Fruit fly (Drosophila melanogaster): ENCODE data around the gene swm.

The swm gene

DNA sequence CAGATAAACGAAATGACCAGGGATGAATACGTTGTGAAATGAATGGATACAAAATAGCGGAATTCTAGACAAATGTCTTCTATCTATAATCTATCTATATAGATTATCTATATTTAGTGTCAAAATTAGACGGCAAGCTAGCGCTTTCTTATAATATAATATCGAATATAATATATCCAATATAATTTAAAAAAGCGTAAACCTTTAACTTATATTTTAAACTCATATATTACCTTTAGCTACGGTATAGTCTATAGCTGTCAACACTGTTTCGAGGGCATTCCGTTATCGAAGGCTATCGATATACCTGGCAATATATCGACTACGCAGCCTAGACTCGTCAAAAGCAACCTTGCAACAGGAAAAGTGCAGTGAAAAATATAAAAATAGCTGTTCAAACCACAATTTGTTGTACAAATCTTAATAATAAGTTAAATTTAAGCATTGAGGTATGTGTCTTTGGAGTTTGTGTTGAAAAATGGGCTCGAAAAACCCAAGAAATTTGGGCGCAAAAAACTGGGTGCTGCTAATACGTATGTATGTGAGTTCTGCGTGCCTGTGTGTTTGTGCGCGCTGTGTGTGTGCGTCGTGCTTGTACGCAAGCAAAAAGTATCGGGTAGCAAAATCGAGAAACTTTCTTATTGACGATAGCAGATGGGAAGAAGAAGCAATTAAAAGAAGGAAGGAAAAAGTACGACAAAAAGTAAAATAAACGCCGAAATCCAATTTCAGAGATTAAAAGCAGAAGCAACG is at the start of gene swm, which contains the start of gene Ctu2 (continued):
- TF ChIP-seq CG12155 (GFP tag; optimal IDR thresholded peaks at IDR 0.05) (peak; percentile 60), chm (GFP tag; IDR thresholded peaks at IDR 0.05) (no peak), CG10209 (GFP tag; optimal IDR thresholded peaks at IDR 0.05) (no peak), Hey (tag; optimal IDR thresholded peaks at IDR 0.05) (no peak), kah (GFP tag; optimal IDR thresholded peaks at IDR 0.05) (peak; percentile 19), CG14710 (tag; optimal IDR thresholded peaks at IDR 0.05) (peak; percentile 82), odd (GFP tag; optimal IDR thresholded peaks at IDR 0.05) (no peak), CG15269 (tag; optimal IDR thresholded peaks at IDR 0.05) (peak; percentile 78), CG5180 (GFP tag; optimal IDR thresholded peaks at IDR 0.05) (no peak), chif (GFP tag; optimal IDR thresholded peaks at IDR 0.05) (no peak), CG11247 (GFP tag; IDR thresholded peaks at IDR 0.05) (no peak), HHEX (GFP tag; optimal IDR thresholded peaks at IDR 0.05) (no peak), CG1602 (GFP tag; optimal IDR thresholded peaks at IDR 0.05) (peak; percentile 59), nmo (GFP tag; optimal IDR thresholded peaks at IDR 0.05) (peak; percentile 83), nerfin-2 (GFP tag; IDR thresholded peaks at IDR 0.05; ENCODE audit: partially characterized antibody) (0 out of 2 replicates have a peak, but pooled peaks have one; percentile 50), dpn (GFP tag; optimal IDR thresholded peaks at IDR 0.05) (peak; percentile 1 to 71), tna (GFP tag; IDR thresholded peaks at IDR 0.05; ENCODE audit: partially characterized antibody) (no peak), fd102C (GFP tag; optimal IDR thresholded peaks at IDR 0.05) (no peak), crol (GFP tag; IDR thresholded peaks at IDR 0.05) (no peak), HmgD (GFP tag; optimal IDR thresholded peaks at IDR 0.05) (peak; percentile 24), CG9932 (GFP tag; IDR thresholded peaks at IDR 0.05) (peak; percentile 83), CG10979 (tag; optimal IDR thresholded peaks at IDR 0.05) (peak; percentile 67), Dek (tag; optimal IDR thresholded peaks at IDR 0.05) (peak; percentile 68), sd (tag; optimal IDR thresholded peaks at IDR 0.05) (peak; percentile 89), CrebB (tag; optimal IDR thresholded peaks at IDR 0.05) (peak; percentile 9), CG12769 (tag; optimal IDR thresholded peaks at IDR 0.05) (no peak), ato (GFP tag; IDR thresholded peaks at IDR 0.05; ENCODE audit: partially characterized antibody) (no peak), CG4730 (GFP tag; IDR thresholded peaks at IDR 0.05) (no peak), Myb (GFP tag; optimal IDR thresholded peaks at IDR 0.05) (no peak), cwo (GFP tag; optimal IDR thresholded peaks at IDR 0.05) (peak; percentile 43), CG11695 (GFP tag; IDR thresholded peaks at IDR 0.05) (peak; percentile 64; the same call in 2 of the 3 replicates), lab (GFP tag; optimal IDR thresholded peaks at IDR 0.05) (no peak), ftz-f1 (GFP tag; optimal IDR thresholded peaks at IDR 0.05) (peak; percentile 92), CG1647 (GFP tag; optimal IDR thresholded peaks at IDR 0.05) (no peak), tll (GFP tag; optimal IDR thresholded peaks at IDR 0.05) (no peak), HLH4C (GFP tag; IDR thresholded peaks at IDR 0.05; ENCODE audit: partially characterized antibody) (peak; percentile 67), Lim3 (GFP tag; IDR thresholded peaks at IDR 0.05) (no peak), Dip2 (GFP tag; IDR thresholded peaks at IDR 0.05) (no peak), sisA (GFP tag; IDR thresholded peaks at IDR 0.05) (peak; percentile 13; the same call in 1 of the 2 replicates), Dfd (GFP tag; optimal IDR thresholded peaks at IDR 0.05) (no peak), CG11560 (tag; IDR thresholded peaks at IDR 0.05) (peak; percentile 47; the same call in 2 of the 3 replicates), CG15479 (GFP tag; optimal IDR thresholded peaks at IDR 0.05) (peak; percentile 30), wor (GFP tag; IDR thresholded peaks at IDR 0.05) (no peak), CG30431 (GFP tag; optimal IDR thresholded peaks at IDR 0.05) (no peak), CG3995 (GFP tag; optimal IDR thresholded peaks at IDR 0.05) (peak; percentile 3), CG11504 (tag; optimal IDR thresholded peaks at IDR 0.05) (no peak), CG13287 (GFP tag; IDR thresholded peaks at IDR 0.05; ENCODE audit: partially characterized antibody) (peak; percentile 71), CG2199 (GFP tag; IDR thresholded peaks at IDR 0.05) (no peak)

Measured in whole organism, embryonic.